Fruit fly (Drosophila melanogaster): ENCODE results near the gene Eip63F-1.

The Eip63F-1 gene

DNA sequence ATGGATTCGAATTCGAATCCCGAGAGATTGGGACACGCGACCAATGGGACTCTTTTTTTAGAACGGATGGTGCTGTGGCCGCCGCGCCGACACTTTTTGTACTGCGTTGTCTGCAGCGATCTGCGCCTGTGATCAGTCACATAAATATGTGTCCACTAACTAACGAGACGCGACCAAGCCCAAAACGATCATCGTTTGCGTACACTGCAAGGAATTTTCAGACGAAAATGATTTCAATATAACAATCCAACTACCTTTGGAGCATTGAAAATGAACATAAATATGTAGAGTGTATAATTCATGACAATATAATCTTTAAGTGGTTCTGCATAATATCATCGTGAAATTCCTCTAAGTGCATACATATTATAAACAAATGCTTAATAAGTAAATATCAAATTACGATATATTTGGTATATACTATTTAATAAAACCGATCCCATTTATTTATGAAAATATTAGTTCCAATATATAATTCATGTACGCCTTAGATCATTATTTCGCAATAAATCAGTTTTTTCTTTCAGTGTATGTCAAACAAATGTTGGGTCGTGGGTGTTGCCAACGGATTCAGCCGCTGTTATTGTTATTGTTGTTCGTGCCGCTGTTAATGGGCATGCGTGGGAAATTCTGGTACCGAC, at the start of gene Eip63F-1:
Eip63F-1 (minus strand) TSS at position 51 of the 641 bp plus-strand sequence.
- TF ChIP-seq Sox15 (GFP tag; optimal IDR thresholded peaks at IDR 0.05) = no peak
- no peak for TF ChIP-seq CG8632 (GFP tag; optimal IDR thresholded peaks at IDR 0.05)
- TF ChIP-seq CG6854 (GFP tag; optimal IDR thresholded peaks at IDR 0.05) = no peak
- peak; percentile 35 for TF ChIP-seq achi (GFP tag; optimal IDR thresholded peaks at IDR 0.05)
- peak in 1 of 2 experiments; percentile 45 for TF ChIP-seq salr (GFP tag; optimal IDR thresholded peaks at IDR 0.05)
- TF ChIP-seq Smox (GFP tag; optimal IDR thresholded peaks at IDR 0.05) = no peak
- TF ChIP-seq svp (GFP tag) = peak; percentile 62
- TF ChIP-seq fkh (GFP tag; optimal IDR thresholded peaks at IDR 0.05) = no peak
- no peak for TF ChIP-seq acj6 (GFP tag; optimal IDR thresholded peaks at IDR 0.05)
- no peak for TF ChIP-seq Lpt (GFP tag; optimal IDR thresholded peaks at IDR 0.05)
- TF ChIP-seq Eip75B (GFP tag; optimal IDR thresholded peaks at IDR 0.05) = no peak
- TF ChIP-seq CG11762 (GFP tag; optimal IDR thresholded peaks at IDR 0.05; ENCODE audit: insufficient read depth) = no peak
- no peak for TF ChIP-seq topi (GFP tag; optimal IDR thresholded peaks at IDR 0.05)
- no peak for TF ChIP-seq Eip93F (GFP tag; optimal IDR thresholded peaks at IDR 0.05)
- TF ChIP-seq vri (GFP tag; optimal IDR thresholded peaks at IDR 0.05) = no peak
- no peak for TF ChIP-seq ss (GFP tag; optimal IDR thresholded peaks at IDR 0.05)
- no peak for TF ChIP-seq CG10669 (GFP tag; optimal IDR thresholded peaks at IDR 0.05)
- TF ChIP-seq pdm3 (GFP tag; optimal IDR thresholded peaks at IDR 0.05) = peak; percentile 20
- peak; percentile 37 for TF ChIP-seq CG3919 (GFP tag; optimal IDR thresholded peaks at IDR 0.05)
- TF ChIP-seq Hr38 (GFP tag; optimal IDR thresholded peaks at IDR 0.05) = no peak
- no peak for TF ChIP-seq CG9139 (GFP tag; optimal IDR thresholded peaks at IDR 0.05)
- peak; percentile 66 for TF ChIP-seq Hr4 (GFP tag; optimal IDR thresholded peaks at IDR 0.05)
- TF ChIP-seq fd85E (GFP tag; optimal IDR thresholded peaks at IDR 0.05) = no peak
- no peak for TF ChIP-seq fd59A (GFP tag; optimal IDR thresholded peaks at IDR 0.05)
- peak; percentile 1 for TF ChIP-seq CG34406 (GFP tag; optimal IDR thresholded peaks at IDR 0.05)
- no peak for TF ChIP-seq CG10631 (GFP tag; optimal IDR thresholded peaks at IDR 0.05)
- no peak for TF ChIP-seq CG8319 (GFP tag; optimal IDR thresholded peaks at IDR 0.05)
- TF ChIP-seq esn (GFP tag; optimal IDR thresholded peaks at IDR 0.05) = peak; percentile 27
- TF ChIP-seq CG11902 (GFP tag; optimal IDR thresholded peaks at IDR 0.05) = no peak
- no peak for TF ChIP-seq Sox102F (GFP tag; optimal IDR thresholded peaks at IDR 0.05)
- TF ChIP-seq CG31627 (GFP tag; optimal IDR thresholded peaks at IDR 0.05) = peak; percentile 12
- TF ChIP-seq CG6276 (GFP tag; optimal IDR thresholded peaks at IDR 0.05) = peak; percentile 51
- peak; percentile 19 for TF ChIP-seq Met (GFP tag; optimal IDR thresholded peaks at IDR 0.05)
- TF ChIP-seq Eip78C (GFP tag) = peak; percentile 76
- no peak for TF ChIP-seq Blimp-1 (GFP tag; optimal IDR thresholded peaks at IDR 0.05)
- peak; percentile 69 for TF ChIP-seq CG32006 (GFP tag; optimal IDR thresholded peaks at IDR 0.05)
- TF ChIP-seq OdsH (GFP tag; optimal IDR thresholded peaks at IDR 0.05) = peak; percentile 54
- no peak for TF ChIP-seq CG6792 (GFP tag; optimal IDR thresholded peaks at IDR 0.05)
- TF ChIP-seq CG15336 (GFP tag; IDR thresholded peaks at IDR 0.05) = peak; percentile 62
- TF ChIP-seq Gug (GFP tag; IDR thresholded peaks at IDR 0.05) = peak; percentile 44; the same call in 1 of the 2 replicates
- no peak for TF ChIP-seq CG1621 (tag; optimal IDR thresholded peaks at IDR 0.05)
- peak; percentile 15 for TF ChIP-seq Hr39 (GFP tag; optimal IDR thresholded peaks at IDR 0.05)
- TF ChIP-seq CG7368 (GFP tag; optimal IDR thresholded peaks at IDR 0.05) = no peak
- 0 out of 3 replicates have a peak, but pooled peaks have one; percentile 34 for TF ChIP-seq eg (GFP tag; IDR thresholded peaks at IDR 0.05)
- TF ChIP-seq dac (GFP tag; optimal IDR thresholded peaks at IDR 0.05) = no peak
- TF ChIP-seq lz (GFP tag; optimal IDR thresholded peaks at IDR 0.05) = no peak
- no peak for TF ChIP-seq Ets96B (tag; optimal IDR thresholded peaks at IDR 0.05)
- TF ChIP-seq CG4318 (GFP tag; optimal IDR thresholded peaks at IDR 0.05) = peak; percentile 12
- no peak; the same call in 2 of the 3 replicates for TF ChIP-seq CG6163 (GFP tag; IDR thresholded peaks at IDR 0.05)
- TF ChIP-seq CG3032 (tag; optimal IDR thresholded peaks at IDR 0.05) = no peak
- no peak for TF ChIP-seq Sox14 (GFP tag; optimal IDR thresholded peaks at IDR 0.05)
- no peak for TF ChIP-seq CG6808 (GFP tag; optimal IDR thresholded peaks at IDR 0.05)

Measured in whole organism, prepupa.